Fruit fly (Drosophila melanogaster) whole organism, embryonic: ENCODE results near the gene ph-p.

ENCODE experiments used
- Atf6 ChIP-seq: fragments of 200-800 bp; sonication (Bioruptor generic); IDR thresholded peaks from 2 replicates; pipeline ENCODE4 v1.3.6; 2022; ENCODE audit warnings: missing biosample characterization, missing genetic modification characterization
- B-H2 ChIP-seq: fragments of 200-800 bp; sonication (Bioruptor generic); optimal IDR thresholded peaks from 2 replicates; lab custom pipeline; 2018; ENCODE audit warnings: missing biosample characterization, mild to moderate bottlenecking, missing genetic modification characterization
- BEAF-32 ChIP-seq: fragments of 200-800 bp; sonication (Bioruptor generic); optimal IDR thresholded peaks from 3 replicates; lab custom pipeline; 2017; ENCODE audit warnings: missing biosample characterization, missing genetic modification characterization, mild to moderate bottlenecking, moderate library complexity, missing genetic modification reagents
- Bgb ChIP-seq: fragments of 200-800 bp; sonication (Bioruptor generic); IDR thresholded peaks from 2 replicates; pipeline ENCODE4 v1.3.6; 2022; ENCODE audit warnings: missing biosample characterization, missing genetic modification characterization; ENCODE audit not compliant: partially characterized antibody
- CG10147 ChIP-seq: fragments of 200-800 bp; sonication (Bioruptor generic); optimal IDR thresholded peaks from 2 replicates; lab custom pipeline; 2019; ENCODE audit warnings: missing biosample characterization, mild to moderate bottlenecking, missing genetic modification characterization, moderate library complexity
- CG11504 ChIP-seq: fragments of 200-800 bp; sonication (Bioruptor generic); optimal IDR thresholded peaks from 3 replicates; lab custom pipeline; 2019; ENCODE audit warnings: missing biosample characterization, mild to moderate bottlenecking, missing genetic modification characterization, moderate library complexity
- CG12659 ChIP-seq: fragments of 200-800 bp; sonication (Bioruptor generic); optimal IDR thresholded peaks from 3 replicates; lab custom pipeline; 2017; ENCODE audit warnings: mild to moderate bottlenecking, missing biosample characterization, missing genetic modification reagents, missing genetic modification characterization
- CG15011 ChIP-seq: fragments of 200-800 bp; sonication (Bioruptor generic); optimal IDR thresholded peaks from 3 replicates; lab custom pipeline; 2018; ENCODE audit warnings: missing biosample characterization, mild to moderate bottlenecking, missing genetic modification characterization
- CG15073 ChIP-seq: fragments of 200-800 bp; sonication (Bioruptor generic); optimal IDR thresholded peaks from 2 replicates; lab custom pipeline; 2016; ENCODE audit warnings: missing biosample characterization, missing genetic modification characterization
- CG17328 ChIP-seq: fragments of 200-800 bp; sonication (Bioruptor generic); IDR thresholded peaks from 2 replicates; pipeline ENCODE4 v1.3.6; 2022; ENCODE audit warnings: missing biosample characterization, missing genetic modification characterization
- CG2116 ChIP-seq: fragments of 200-800 bp; sonication (Bioruptor generic); optimal IDR thresholded peaks from 3 replicates; lab custom pipeline; 2018; ENCODE audit warnings: missing biosample characterization, mild to moderate bottlenecking, missing genetic modification characterization
- CG30020 ChIP-seq: fragments of 200-800 bp; optimal IDR thresholded peaks from 2 replicates; lab custom pipeline; 2019; ENCODE audit warnings: missing biosample characterization, mild to moderate bottlenecking, missing genetic modification characterization, moderate library complexity
- CG30431 ChIP-seq: fragments of 200-800 bp; sonication (Bioruptor generic); optimal IDR thresholded peaks from 2 replicates; lab custom pipeline; 2017; ENCODE audit warnings: missing biosample characterization, missing genetic modification characterization
- CG32532 ChIP-seq: fragments of 200-800 bp; sonication (Bioruptor generic); IDR thresholded peaks from 2 replicates; pipeline ENCODE4 v1.3.6; 2022; ENCODE audit warnings: missing biosample characterization, missing genetic modification characterization
- CG34422 ChIP-seq: fragments of 200-800 bp; sonication (Bioruptor generic); IDR thresholded peaks from 3 replicates; pipeline ENCODE4 v1.3.6; 2022; ENCODE audit warnings: missing biosample characterization, missing genetic modification characterization
- CG4282 ChIP-seq: fragments of 200-800 bp; sonication (Bioruptor generic); optimal IDR thresholded peaks from 2 replicates; lab custom pipeline; 2016; ENCODE audit warnings: missing biosample characterization, missing genetic modification characterization
- CG4328 ChIP-seq: fragments of 200-800 bp; sonication (Bioruptor generic); optimal IDR thresholded peaks from 3 replicates; lab custom pipeline; 2017; ENCODE audit warnings: missing biosample characterization, missing genetic modification reagents, missing genetic modification characterization
- CG43689 ChIP-seq: fragments of 200-800 bp; sonication (Bioruptor generic); IDR thresholded peaks from 2 replicates; pipeline ENCODE4 v1.3.6; 2022; ENCODE audit warnings: missing biosample characterization, missing genetic modification characterization
- CG6272 ChIP-seq: fragments of 200-800 bp; sonication (Bioruptor generic); IDR thresholded peaks from 2 replicates; pipeline ENCODE4 v1.3.6; 2022; ENCODE audit warnings: missing biosample characterization, missing genetic modification characterization
- CG9932 ChIP-seq: fragments of 200-800 bp; sonication (Bioruptor generic); IDR thresholded peaks from 2 replicates; pipeline ENCODE4 v1.3.6; 2022; ENCODE audit warnings: missing biosample characterization, missing genetic modification characterization
- Drgx ChIP-seq: fragments of 200-800 bp; sonication (Bioruptor generic); IDR thresholded peaks from 2 replicates; pipeline ENCODE4 v1.3.6; 2022; ENCODE audit warnings: missing biosample characterization, missing genetic modification characterization
- HLH4C ChIP-seq: fragments of 200-800 bp; sonication (Bioruptor generic); IDR thresholded peaks from 3 replicates; pipeline ENCODE4 v1.3.6; 2022; ENCODE audit warnings: missing biosample characterization, missing genetic modification characterization; ENCODE audit not compliant: partially characterized antibody
- Hr51 ChIP-seq, 2 experiments: fragments of 200-800 bp; sonication (Bioruptor generic); optimal IDR thresholded peaks; 2 replicates in 1 of 2; 3 replicates in 1 of 2; lab custom pipeline; 2016 to 2018; ENCODE audit warnings: missing biosample characterization in 2 of 2, missing genetic modification characterization in 2 of 2, mild to moderate bottlenecking in 1 of 2, moderate library complexity in 1 of 2
- Hsf ChIP-seq: fragments of 200-800 bp; sonication (Bioruptor generic); optimal IDR thresholded peaks from 3 replicates; lab custom pipeline; 2016; ENCODE audit warnings: missing biosample characterization, missing genetic modification characterization
- Med ChIP-seq: fragments of 200-800 bp; sonication (Bioruptor generic); peaks from one replicate; lab custom pipeline; 2016; ENCODE audit warnings: missing biosample characterization, missing genetic modification characterization, mild to moderate bottlenecking, inconsistent platforms, moderate library complexity
- NC2α ChIP-seq: fragments of 200-800 bp; sonication (Bioruptor generic); optimal IDR thresholded peaks from 2 replicates; lab custom pipeline; 2016; ENCODE audit warnings: missing biosample characterization, missing genetic modification characterization
- Rx ChIP-seq: fragments of 200-800 bp; sonication (Bioruptor generic); IDR thresholded peaks from 2 replicates; pipeline ENCODE4 v1.3.6; 2022; ENCODE audit warnings: missing biosample characterization, missing genetic modification characterization
- Side ChIP-seq: fragments of 200-800 bp; sonication (Bioruptor generic); optimal IDR thresholded peaks from 2 replicates; lab custom pipeline; 2016; ENCODE audit warnings: missing biosample characterization, missing genetic modification characterization
- Sry-β ChIP-seq: fragments of 200-800 bp; sonication (Bioruptor generic); optimal IDR thresholded peaks from 2 replicates; lab custom pipeline; 2018; ENCODE audit warnings: missing biosample characterization, mild to moderate bottlenecking, missing genetic modification characterization, moderate library complexity
- Taf1 ChIP-seq: fragments of 200-800 bp; sonication (Bioruptor generic); IDR thresholded peaks from 2 replicates; pipeline ENCODE4 v1.3.6; 2022; ENCODE audit warnings: missing biosample characterization, missing genetic modification characterization
- Usf ChIP-seq: fragments of 200-800 bp; sonication (Bioruptor generic); optimal IDR thresholded peaks from 2 replicates; lab custom pipeline; 2017; ENCODE audit warnings: missing genotype, missing biosample characterization, missing genetic modification characterization
- Xrp1 ChIP-seq: fragments of 200-800 bp; sonication (Bioruptor generic); IDR thresholded peaks from 2 replicates; pipeline ENCODE4 v1.3.6; 2022; ENCODE audit warnings: missing biosample characterization, missing genetic modification characterization
- ash1 ChIP-seq: fragments of 200-800 bp; sonication (Bioruptor generic); optimal IDR thresholded peaks from 2 replicates; lab custom pipeline; 2018; ENCODE audit warnings: missing biosample characterization, mild to moderate bottlenecking, missing genetic modification characterization
- disco-r ChIP-seq: fragments of 200-800 bp; sonication (Bioruptor generic); optimal IDR thresholded peaks from 2 replicates; lab custom pipeline; 2016; ENCODE audit warnings: missing biosample characterization, missing genetic modification characterization
- dm ChIP-seq: fragments of 200-800 bp; sonication (Bioruptor generic); optimal IDR thresholded peaks from 3 replicates; lab custom pipeline; 2016; ENCODE audit warnings: missing biosample characterization, missing genetic modification characterization
- hb ChIP-seq: fragments of 200-800 bp; sonication (Bioruptor generic); IDR thresholded peaks from 3 replicates; pipeline ENCODE4 v1.3.6; 2022; ENCODE audit warnings: missing biosample characterization, missing genetic modification characterization; ENCODE audit not compliant: partially characterized antibody
- hth ChIP-seq: fragments of >200 bp; optimal IDR thresholded peaks from 2 replicates; lab custom pipeline; 2017; ENCODE audit warnings: inconsistent platforms
- kah ChIP-seq: fragments of 200-800 bp; sonication (Bioruptor generic); optimal IDR thresholded peaks from 2 replicates; lab custom pipeline; 2018; ENCODE audit warnings: missing biosample characterization, mild to moderate bottlenecking, missing genetic modification characterization
- lbe ChIP-seq: fragments of 200-800 bp; sonication (Bioruptor generic); optimal IDR thresholded peaks from 2 replicates; lab custom pipeline; 2016; ENCODE audit warnings: missing biosample characterization, mild to moderate bottlenecking, missing genetic modification characterization
- lola ChIP-seq, 3 experiments: fragments of >200 bp in 2 of 3; fragments of 200-800 bp in 1 of 3; sonication (Bioruptor generic) in 1 of 3; optimal IDR thresholded peaks; 2 replicates each; lab custom pipeline; 2017 to 2019; ENCODE audit warnings: missing biosample characterization in 3 of 3, missing genetic modification characterization in 3 of 3, mild to moderate bottlenecking in 1 of 3, moderate library complexity in 1 of 3
- maf-S ChIP-seq: fragments of 200-800 bp; sonication (Bioruptor generic); optimal IDR thresholded peaks from 2 replicates; lab custom pipeline; 2016; ENCODE audit warnings: missing biosample characterization, missing genetic modification characterization
- mirr ChIP-seq: fragments of 200-800 bp; sonication (Bioruptor generic); optimal IDR thresholded peaks from 3 replicates; lab custom pipeline; 2018; ENCODE audit warnings: missing biosample characterization, mild to moderate bottlenecking, missing genetic modification characterization
- mld ChIP-seq: fragments of 200-800 bp; sonication (Bioruptor generic); IDR thresholded peaks from 3 replicates; pipeline ENCODE4 v1.3.6; 2022; ENCODE audit warnings: missing biosample characterization, missing genetic modification characterization; ENCODE audit not compliant: partially characterized antibody
- pb ChIP-seq: fragments of 200-800 bp; sonication (Bioruptor generic); optimal IDR thresholded peaks from 3 replicates; lab custom pipeline; 2016; ENCODE audit warnings: missing biosample characterization, missing genetic modification characterization
- pita ChIP-seq: fragments of 200-800 bp; sonication (Bioruptor generic); optimal IDR thresholded peaks from 2 replicates; lab custom pipeline; 2017; ENCODE audit warnings: missing biosample characterization, mild to moderate bottlenecking, missing genetic modification characterization
- scrt ChIP-seq: fragments of 200-800 bp; sonication (Bioruptor generic); optimal IDR thresholded peaks from 2 replicates; lab custom pipeline; 2018; ENCODE audit warnings: missing biosample characterization, mild to moderate bottlenecking, missing genetic modification characterization, moderate library complexity
- sens-2 ChIP-seq: fragments of 200-800 bp; sonication (Bioruptor generic); IDR thresholded peaks from 2 replicates; pipeline ENCODE4 v1.3.6; 2022; ENCODE audit warnings: missing biosample characterization, missing genetic modification characterization
- sisA ChIP-seq: fragments of 200-800 bp; sonication (Bioruptor generic); IDR thresholded peaks from 2 replicates; pipeline ENCODE4 v1.3.6; 2022; ENCODE audit warnings: missing biosample characterization, missing genetic modification characterization
- tll ChIP-seq, 2 experiments: fragments of 200-800 bp in 1 of 2; fragments of >200 bp in 1 of 2; sonication (Bioruptor generic) in 1 of 2; optimal IDR thresholded peaks; 2 replicates each; lab custom pipeline; 2017 to 2019; ENCODE audit warnings: missing biosample characterization in 2 of 2, missing genetic modification characterization in 2 of 2, mild to moderate bottlenecking in 1 of 2, moderate library complexity in 1 of 2
- vvl ChIP-seq: fragments of 200-800 bp; sonication (Bioruptor generic); IDR thresholded peaks from 2 replicates; pipeline ENCODE4 v1.3.6; 2022; ENCODE audit warnings: missing biosample characterization, missing genetic modification characterization

ph-p gene

DNA sequence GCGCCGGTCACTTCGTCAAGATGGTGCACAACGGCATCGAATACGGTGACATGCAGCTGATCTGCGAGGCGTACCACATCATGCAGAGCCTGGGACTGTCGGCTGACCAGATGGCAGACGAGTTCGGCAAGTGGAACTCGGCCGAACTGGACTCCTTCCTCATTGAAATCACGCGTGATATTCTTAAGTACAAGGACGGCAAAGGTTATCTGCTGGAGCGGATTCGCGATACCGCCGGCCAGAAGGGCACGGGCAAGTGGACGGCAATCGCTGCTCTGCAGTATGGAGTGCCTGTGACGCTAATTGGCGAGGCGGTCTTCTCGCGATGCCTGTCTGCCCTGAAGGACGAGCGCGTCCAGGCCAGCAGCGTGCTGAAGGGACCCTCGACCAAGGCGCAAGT lies 9.3 kb upstream of the ph-p start:
- TF ChIP-seq Bgb (GFP tag; lab: Robert Waterston, UW): no peak
- TF ChIP-seq disco-r: no peak
- TF ChIP-seq Taf1 (GFP tag; lab: Robert Waterston, UW): no peak
- no peak for TF ChIP-seq Hsf
- TF ChIP-seq lbe: no peak
- TF ChIP-seq Med: peak; percentile 13
- no peak for TF ChIP-seq lola (GFP tag; optimal IDR thresholded peaks at IDR 0.05; lab: Kevin White, UChicago)
- no peak for TF ChIP-seq Sry-β (GFP tag; lab: Kevin White, UChicago)

DNA sequence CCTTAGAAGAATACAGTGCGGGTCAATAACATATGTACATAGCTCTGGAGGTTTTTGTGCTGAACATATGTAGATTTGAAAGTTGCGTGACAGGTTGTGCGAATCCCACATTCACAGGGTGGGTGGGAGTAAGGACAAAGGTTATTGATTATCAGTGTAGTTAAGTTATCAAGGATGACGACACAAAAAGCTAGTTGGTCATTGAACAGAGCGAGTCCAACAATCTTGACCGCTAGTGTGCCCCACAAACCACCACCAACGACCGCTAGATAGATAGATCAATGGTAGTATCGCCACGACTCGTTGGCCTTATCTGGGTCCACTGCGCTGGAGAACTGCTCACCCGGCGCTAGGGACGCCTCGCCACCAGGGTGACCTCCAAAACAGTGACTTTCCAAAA lies 8.4 kb upstream of the ph-p start:
- no peak for TF ChIP-seq maf-S (GFP tag; lab: Kevin White, UChicago)
- no peak for TF ChIP-seq dm (GFP tag; lab: Kevin White, UChicago)
- TF ChIP-seq vvl (GFP tag; lab: Robert Waterston, UW): peak; percentile 17; the same call in 1 of the 2 replicates
- TF ChIP-seq Rx (GFP tag; lab: Robert Waterston, UW): 0 out of 2 replicates have a peak, but pooled peaks have one; percentile 21
- no peak for TF ChIP-seq CG2116 (GFP tag; lab: Kevin White, UChicago)
- TF ChIP-seq CG34422 (GFP tag; lab: Robert Waterston, UW): 0 out of 3 replicates have a peak, but pooled peaks have one; percentile 12
- TF ChIP-seq CG30431: no peak
- TF ChIP-seq CG4282 (GFP tag; lab: Kevin White, UChicago): no peak
- TF ChIP-seq CG9932: no peak
- no peak for TF ChIP-seq CG4328 (GFP tag; lab: Kevin White, UChicago)
- no peak for TF ChIP-seq CG11504 (tag; lab: Kevin White, UChicago)
- TF ChIP-seq Usf: no peak
- no peak for TF ChIP-seq CG12659 (GFP tag; lab: Kevin White, UChicago)
- no peak for TF ChIP-seq CG15011 (GFP tag; lab: Kevin White, UChicago)
- no peak for TF ChIP-seq CG17328
- TF ChIP-seq B-H2 (GFP tag; lab: Kevin White, UChicago): no peak
- TF ChIP-seq CG43689 (GFP tag; lab: Robert Waterston, UW): no peak
- peak; percentile 11; the same call in 1 of the 2 replicates for TF ChIP-seq CG32532 (GFP tag; lab: Robert Waterston, UW)
- no peak for TF ChIP-seq sisA (GFP tag; lab: Robert Waterston, UW)
- no peak for TF ChIP-seq mld (GFP tag; lab: Robert Waterston, UW)
- peak; percentile 81 for TF ChIP-seq CG15073 (GFP tag; lab: Kevin White, UChicago)
- TF ChIP-seq Hr51 (GFP tag; optimal IDR thresholded peaks at IDR 0.05; lab: Kevin White, UChicago): no peak
- TF ChIP-seq mirr (GFP tag; lab: Kevin White, UChicago): no peak
- TF ChIP-seq Xrp1 (GFP tag; lab: Robert Waterston, UW): peak; percentile 24; the same call in 1 of the 2 replicates
- no peak for TF ChIP-seq hth (lab: Kevin White, UChicago)
- no peak for TF ChIP-seq Drgx (GFP tag; lab: Robert Waterston, UW)
- no peak for TF ChIP-seq kah (GFP tag; lab: Kevin White, UChicago)
- no peak for TF ChIP-seq pb
- TF ChIP-seq CG10147 (GFP tag; lab: Kevin White, UChicago): no peak
- TF ChIP-seq CG6272 (GFP tag; lab: Robert Waterston, UW): no peak
- no peak for TF ChIP-seq CG30020 (tag; lab: Kevin White, UChicago)
- no peak for TF ChIP-seq BEAF-32 (GFP tag; lab: Kevin White, UChicago)
- TF ChIP-seq Side (GFP tag; lab: Kevin White, UChicago): no peak
- no peak for TF ChIP-seq tll (GFP tag; optimal IDR thresholded peaks at IDR 0.05; lab: Kevin White, UChicago)
- no peak for TF ChIP-seq pita
- TF ChIP-seq Atf6: no peak
- TF ChIP-seq scrt (GFP tag; lab: Kevin White, UChicago): no peak
- no peak for TF ChIP-seq HLH4C
- TF ChIP-seq NC2α (GFP tag; lab: Kevin White, UChicago): no peak
- no peak for TF ChIP-seq ash1 (GFP tag; lab: Kevin White, UChicago)
- no peak for TF ChIP-seq hb
- TF ChIP-seq sens-2 (GFP tag; lab: Robert Waterston, UW): no peak
